Fruit fly (Drosophila melanogaster) whole organism, embryonic: Measurements from ENCODE around the gene Srp14.

ENCODE experiments used
- CG11696 ChIP-seq: fragments of 200-800 bp; sonication (Bioruptor generic); IDR thresholded peaks from 2 replicates; pipeline ENCODE4 v1.3.6; 2022; ENCODE audit warnings: missing biosample characterization, missing genetic modification characterization
- CG1529 ChIP-seq: fragments of 200-800 bp; sonication (Bioruptor generic); optimal IDR thresholded peaks from 3 replicates; lab custom pipeline; 2018; ENCODE audit warnings: missing biosample characterization, missing genetic modification characterization
- CG16779 ChIP-seq: fragments of 200-800 bp; sonication (Bioruptor generic); IDR thresholded peaks from 2 replicates; pipeline ENCODE4 v1.3.6; 2022; ENCODE audit warnings: missing biosample characterization, missing genetic modification characterization
- CG6854 ChIP-seq: fragments of 200-800 bp; sonication (Bioruptor generic); optimal IDR thresholded peaks from 3 replicates; lab custom pipeline; 2017; ENCODE audit warnings: missing biosample characterization, mild to moderate bottlenecking, missing genetic modification characterization
- Doc3 ChIP-seq: fragments of 200-800 bp; sonication (Bioruptor generic); IDR thresholded peaks from 3 replicates; pipeline ENCODE4 v1.3.6; 2022; ENCODE audit warnings: missing biosample characterization, missing genetic modification characterization; ENCODE audit not compliant: partially characterized antibody
- Fer2 ChIP-seq: fragments of 200-800 bp; sonication (Bioruptor generic); optimal IDR thresholded peaks from 2 replicates; lab custom pipeline; 2018; ENCODE audit warnings: missing biosample characterization, mild to moderate bottlenecking, missing genetic modification characterization, moderate library complexity
- Oaz ChIP-seq: fragments of 200-800 bp; sonication (Bioruptor generic); IDR thresholded peaks from 2 replicates; pipeline ENCODE4 v1.3.6; 2022; ENCODE audit warnings: missing biosample characterization, missing genetic modification characterization
- Sin3A ChIP-seq: fragments of >200 bp; optimal IDR thresholded peaks from 2 replicates; lab custom pipeline; 2018
- chinmo ChIP-seq: fragments of 200-800 bp; sonication (Bioruptor generic); IDR thresholded peaks from 4 replicates; pipeline ENCODE4 v1.3.6; 2022; ENCODE audit warnings: missing biosample characterization, missing genetic modification characterization; ENCODE audit not compliant: partially characterized antibody
- gcm ChIP-seq: fragments of 200-800 bp; sonication (Bioruptor generic); optimal IDR thresholded peaks from 2 replicates; lab custom pipeline; 2019; ENCODE audit warnings: missing biosample characterization, mild to moderate bottlenecking, missing genetic modification characterization, moderate library complexity
- ind ChIP-seq: fragments of 200-800 bp; sonication (Bioruptor generic); optimal IDR thresholded peaks from 3 replicates; lab custom pipeline; 2016; ENCODE audit warnings: missing biosample characterization, missing genetic modification characterization
- slp2 ChIP-seq: fragments of 200-800 bp; sonication (Bioruptor generic); optimal IDR thresholded peaks from 2 replicates; lab custom pipeline; 2016; ENCODE audit warnings: missing biosample characterization, missing genetic modification characterization

dm6 chr3R:20581376-20581775, 1.5 kb downstream of the Srp14 start, which contains the start of gene CG34008:
- TF ChIP-seq Fer2 (tag; lab: Kevin White, UChicago) (no peak), Doc3 (GFP tag; lab: Robert Waterston, UW) (no peak), gcm (no peak), Sin3A (no peak), CG11696 (GFP tag; lab: Robert Waterston, UW) (no peak), chinmo (GFP tag; lab: Robert Waterston, UW) (no peak), ind (GFP tag; lab: Kevin White, UChicago) (no peak), slp2 (GFP tag; lab: Kevin White, UChicago) (no peak), Oaz (GFP tag; lab: Robert Waterston, UW) (no peak), CG1529 (GFP tag; lab: Kevin White, UChicago) (no peak), CG6854 (no peak), CG16779 (GFP tag; lab: Robert Waterston, UW) (no peak)
